Worm (Caenorhabditis elegans): ENCODE data around the gene hphd-1.

DNA sequence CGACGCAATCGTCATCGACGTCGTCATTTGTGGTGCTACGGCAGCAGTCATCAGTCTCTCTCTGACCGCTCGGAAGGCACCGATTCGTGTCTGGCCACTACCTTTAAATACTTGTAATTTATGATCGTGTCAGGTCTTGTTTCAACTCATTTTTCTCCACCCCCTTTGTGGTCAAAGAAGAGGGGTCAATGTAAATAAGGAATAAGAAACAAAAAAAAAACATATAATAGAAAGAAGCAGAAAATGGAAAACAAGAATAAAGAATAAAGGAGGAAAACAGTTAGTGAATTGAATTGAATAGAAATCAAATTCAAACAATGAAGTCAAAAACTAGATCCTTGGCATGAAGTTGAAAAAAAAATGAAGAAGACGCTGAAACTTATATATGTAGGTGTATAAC, 4.4 kb upstream of the hphd-1 start, which contains the start of gene Y38F1A.8:
- TF ChIP-seq lin-13 (GFP tag; optimal IDR thresholded peaks at IDR 0.05) = no peak
- TF ChIP-seq nhr-6 (tag; optimal IDR thresholded peaks at IDR 0.05) = no peak
- TF ChIP-seq F13H6.1 (tag; optimal IDR thresholded peaks at IDR 0.05) = no peak
- TF ChIP-seq nhr-23 (tag; optimal IDR thresholded peaks at IDR 0.05) = no peak
- no peak for TF ChIP-seq unc-62 (GFP tag; optimal IDR thresholded peaks at IDR 0.05)
- no peak for TF ChIP-seq R02D3.7 (tag; optimal IDR thresholded peaks at IDR 0.05)
